Fruit fly (Drosophila melanogaster) whole organism, embryonic: Measurements from ENCODE around the gene spirit.

ENCODE experiments used
- Aef1 ChIP-seq: fragments of 200-800 bp; sonication (Bioruptor generic); IDR thresholded peaks from 3 replicates; pipeline ENCODE4 v1.3.6; 2022; ENCODE audit warnings: missing biosample characterization, missing genetic modification characterization
- Awh ChIP-seq: fragments of 200-800 bp; sonication (Bioruptor generic); IDR thresholded peaks from 2 replicates; pipeline ENCODE4, ENCODE4 v1.3.6; 2022; ENCODE audit warnings: missing biosample characterization, missing genetic modification characterization
- CG10543 ChIP-seq: fragments of 200-800 bp; sonication (Bioruptor generic); optimal IDR thresholded peaks from 3 replicates; lab custom pipeline; 2017; ENCODE audit warnings: missing biosample characterization, mild to moderate bottlenecking, missing genetic modification characterization, moderate library complexity
- CG10979 ChIP-seq: fragments of 200-800 bp; sonication (Bioruptor generic); optimal IDR thresholded peaks from 2 replicates; lab custom pipeline; 2018; ENCODE audit warnings: missing biosample characterization, mild to moderate bottlenecking, missing genetic modification characterization, moderate library complexity
- CG11456 ChIP-seq: fragments of 200-800 bp; sonication (Bioruptor generic); IDR thresholded peaks from 3 replicates; pipeline ENCODE4 v1.3.6; 2022; ENCODE audit warnings: missing biosample characterization, missing genetic modification characterization
- CG12299 ChIP-seq: fragments of 200-800 bp; sonication (Bioruptor generic); optimal IDR thresholded peaks from 2 replicates; lab custom pipeline; 2018; ENCODE audit warnings: missing biosample characterization, mild to moderate bottlenecking, missing genetic modification characterization
- CG15479 ChIP-seq: fragments of 200-800 bp; sonication (Bioruptor generic); optimal IDR thresholded peaks from 3 replicates; lab custom pipeline; 2019; ENCODE audit warnings: missing biosample characterization, mild to moderate bottlenecking, missing genetic modification characterization, moderate library complexity
- CG1603 ChIP-seq: fragments of 200-800 bp; sonication (Bioruptor generic); optimal IDR thresholded peaks from 2 replicates; lab custom pipeline; 2019; ENCODE audit warnings: missing biosample characterization, mild to moderate bottlenecking, missing genetic modification characterization, moderate library complexity
- CG16813 ChIP-seq: fragments of 200-800 bp; sonication (Bioruptor generic); IDR thresholded peaks from 3 replicates; pipeline ENCODE4 v1.3.6; 2022; ENCODE audit warnings: missing biosample characterization, missing genetic modification characterization; ENCODE audit not compliant: partially characterized antibody
- CG17912 ChIP-seq: fragments of 200-800 bp; sonication (Bioruptor generic); optimal IDR thresholded peaks from 2 replicates; lab custom pipeline; 2018; ENCODE audit warnings: missing biosample characterization, mild to moderate bottlenecking, missing genetic modification characterization
- CG18262 ChIP-seq: fragments of 200-800 bp; optimal IDR thresholded peaks from 3 replicates; lab custom pipeline; 2019; ENCODE audit warnings: missing biosample characterization, mild to moderate bottlenecking, missing genetic modification characterization, moderate library complexity
- CG2116 ChIP-seq: fragments of 200-800 bp; sonication (Bioruptor generic); optimal IDR thresholded peaks from 3 replicates; lab custom pipeline; 2018; ENCODE audit warnings: missing biosample characterization, mild to moderate bottlenecking, missing genetic modification characterization
- CG2199 ChIP-seq: fragments of 200-800 bp; sonication (Bioruptor generic); IDR thresholded peaks from 3 replicates; pipeline ENCODE4 v1.3.6; 2022; ENCODE audit warnings: missing biosample characterization, missing genetic modification characterization
- CG31224 ChIP-seq: fragments of 200-800 bp; sonication (Bioruptor generic); IDR thresholded peaks from 2 replicates; pipeline ENCODE4 v1.3.6; 2022; ENCODE audit warnings: missing biosample characterization, missing genetic modification characterization
- CG32772 ChIP-seq: fragments of 200-800 bp; sonication (Bioruptor generic); IDR thresholded peaks from 2 replicates; pipeline ENCODE4 v1.3.6; 2022; ENCODE audit warnings: missing biosample characterization, missing genetic modification characterization
- CG33557 ChIP-seq: fragments of 200-800 bp; sonication (Bioruptor generic); optimal IDR thresholded peaks from 2 replicates; lab custom pipeline; 2019; ENCODE audit warnings: missing biosample characterization, mild to moderate bottlenecking, missing genetic modification characterization, moderate library complexity
- CG4424 ChIP-seq: fragments of 200-800 bp; sonication (Bioruptor generic); optimal IDR thresholded peaks from 3 replicates; lab custom pipeline; 2016; ENCODE audit warnings: missing biosample characterization, missing genetic modification characterization
- CG5180 ChIP-seq: fragments of 200-800 bp; sonication (Bioruptor generic); optimal IDR thresholded peaks from 3 replicates; lab custom pipeline; 2017; ENCODE audit warnings: missing biosample characterization, missing genetic modification characterization, mild to moderate bottlenecking, moderate library complexity, missing genetic modification reagents
- CG5953 ChIP-seq: fragments of 200-800 bp; sonication (Bioruptor generic); IDR thresholded peaks from 2 replicates; pipeline ENCODE4 v1.3.6; 2022; ENCODE audit warnings: missing biosample characterization, missing genetic modification characterization
- CG6175 ChIP-seq: fragments of 200-800 bp; sonication (Bioruptor generic); IDR thresholded peaks from 3 replicates; pipeline ENCODE4 v1.3.6; 2022; ENCODE audit warnings: missing biosample characterization, missing genetic modification characterization
- CG8281 ChIP-seq: fragments of 200-800 bp; sonication (Bioruptor generic); optimal IDR thresholded peaks from 2 replicates; lab custom pipeline; 2018; ENCODE audit warnings: missing biosample characterization, mild to moderate bottlenecking, missing genetic modification characterization, moderate library complexity
- CG8388 ChIP-seq: fragments of 200-800 bp; sonication (Bioruptor generic); optimal IDR thresholded peaks from 2 replicates; lab custom pipeline; 2019; ENCODE audit warnings: missing biosample characterization, mild to moderate bottlenecking, missing genetic modification characterization, moderate library complexity
- Dek ChIP-seq: fragments of 200-800 bp; sonication (Bioruptor generic); optimal IDR thresholded peaks from 3 replicates; lab custom pipeline; 2019; ENCODE audit warnings: missing biosample characterization, mild to moderate bottlenecking, missing genetic modification characterization, moderate library complexity
- Ets65A ChIP-seq: fragments of 200-800 bp; sonication (Bioruptor generic); peaks from one replicate; lab custom pipeline; 2016; ENCODE audit warnings: missing biosample characterization, missing genetic modification characterization
- Ets97D ChIP-seq: fragments of 200-800 bp; sonication (Bioruptor generic); optimal IDR thresholded peaks from 3 replicates; lab custom pipeline; 2016; ENCODE audit warnings: missing biosample characterization, missing genetic modification characterization
- Lpt ChIP-seq: fragments of >200 bp; optimal IDR thresholded peaks from 2 replicates; lab custom pipeline; 2018; ENCODE audit warnings: missing biosample characterization, missing genetic modification characterization
- Mrtf ChIP-seq: fragments of 200-800 bp; sonication (Bioruptor generic); IDR thresholded peaks from 3 replicates; pipeline ENCODE4 v1.3.6; 2022; ENCODE audit warnings: missing biosample characterization, missing genetic modification characterization
- NFAT ChIP-seq: fragments of 200-800 bp; sonication (Bioruptor generic); IDR thresholded peaks from 2 replicates; pipeline ENCODE4 v1.3.6; 2022; ENCODE audit warnings: missing biosample characterization, missing genetic modification characterization
- Optix ChIP-seq: fragments of 200-800 bp; sonication (Bioruptor generic); IDR thresholded peaks from 3 replicates; pipeline ENCODE4 v1.3.6; 2022; ENCODE audit warnings: missing biosample characterization, missing genetic modification characterization
- Side ChIP-seq: fragments of 200-800 bp; sonication (Bioruptor generic); optimal IDR thresholded peaks from 2 replicates; lab custom pipeline; 2016; ENCODE audit warnings: missing biosample characterization, missing genetic modification characterization
- abd-A ChIP-seq: fragments of 200-800 bp; sonication (Bioruptor generic); optimal IDR thresholded peaks from 3 replicates; lab custom pipeline; 2019; ENCODE audit warnings: missing biosample characterization, mild to moderate bottlenecking, missing genetic modification characterization, moderate library complexity
- amos ChIP-seq: fragments of 200-800 bp; sonication (Bioruptor generic); IDR thresholded peaks from 2 replicates; pipeline ENCODE4 v1.3.6; 2022; ENCODE audit warnings: missing biosample characterization, missing genetic modification characterization; ENCODE audit not compliant: partially characterized antibody
- ash1 ChIP-seq: fragments of 200-800 bp; sonication (Bioruptor generic); optimal IDR thresholded peaks from 2 replicates; lab custom pipeline; 2018; ENCODE audit warnings: missing biosample characterization, mild to moderate bottlenecking, missing genetic modification characterization
- bab2 ChIP-seq: fragments of 200-800 bp; sonication (Bioruptor generic); optimal IDR thresholded peaks from 2 replicates; lab custom pipeline; 2016; ENCODE audit warnings: missing biosample characterization, missing genetic modification characterization
- bigmax ChIP-seq: fragments of 200-800 bp; sonication (Bioruptor generic); optimal IDR thresholded peaks from 2 replicates; lab custom pipeline; 2018; ENCODE audit warnings: missing biosample characterization, mild to moderate bottlenecking, missing genetic modification characterization
- cwo ChIP-seq: fragments of 200-800 bp; sonication (Bioruptor generic); optimal IDR thresholded peaks from 3 replicates; lab custom pipeline; 2017; ENCODE audit warnings: missing biosample characterization, missing genetic modification characterization, mild to moderate bottlenecking, moderate library complexity, missing genetic modification reagents
- fd102C ChIP-seq: fragments of 200-800 bp; sonication (Bioruptor generic); optimal IDR thresholded peaks from 2 replicates; lab custom pipeline; 2018; ENCODE audit warnings: missing biosample characterization, mild to moderate bottlenecking, missing genetic modification characterization, moderate library complexity
- h ChIP-seq: fragments of >200 bp; optimal IDR thresholded peaks from 2 replicates; lab custom pipeline; 2017
- kah ChIP-seq: fragments of 200-800 bp; sonication (Bioruptor generic); optimal IDR thresholded peaks from 2 replicates; lab custom pipeline; 2018; ENCODE audit warnings: missing biosample characterization, mild to moderate bottlenecking, missing genetic modification characterization
- lab ChIP-seq: fragments of 200-800 bp; sonication (Bioruptor generic); optimal IDR thresholded peaks from 3 replicates; lab custom pipeline; 2017; ENCODE audit warnings: missing biosample characterization, missing genetic modification characterization, mild to moderate bottlenecking, moderate library complexity, missing genetic modification reagents
- otp ChIP-seq: fragments of 200-800 bp; sonication (Bioruptor generic); IDR thresholded peaks from 3 replicates; pipeline ENCODE4, ENCODE4 v1.3.6; 2022; ENCODE audit warnings: missing biosample characterization, missing genetic modification characterization
- phol ChIP-seq: fragments of 200-800 bp; sonication (Bioruptor generic); optimal IDR thresholded peaks from 3 replicates; lab custom pipeline; 2018; ENCODE audit warnings: missing biosample characterization, mild to moderate bottlenecking, missing genetic modification characterization, moderate library complexity
- sisA ChIP-seq: fragments of 200-800 bp; sonication (Bioruptor generic); IDR thresholded peaks from 2 replicates; pipeline ENCODE4 v1.3.6; 2022; ENCODE audit warnings: missing biosample characterization, missing genetic modification characterization
- slbo ChIP-seq: fragments of 200-800 bp; sonication (Bioruptor generic); IDR thresholded peaks from 2 replicates; pipeline ENCODE4 v1.3.6; 2022; ENCODE audit warnings: missing biosample characterization, missing genetic modification characterization
- tgo ChIP-seq: fragments of 200-800 bp; sonication (Bioruptor generic); IDR thresholded peaks from 3 replicates; pipeline ENCODE4 v1.3.6; 2022; ENCODE audit warnings: missing biosample characterization, missing genetic modification characterization
- tin ChIP-seq: fragments of 200-800 bp; sonication (Bioruptor generic); optimal IDR thresholded peaks from 3 replicates; lab custom pipeline; 2016; ENCODE audit warnings: missing biosample characterization, missing genetic modification characterization
- twi ChIP-seq: fragments of 200-800 bp; optimal IDR thresholded peaks from 2 replicates; lab custom pipeline; 2019; ENCODE audit warnings: missing biosample characterization, mild to moderate bottlenecking, missing genetic modification characterization, moderate library complexity
- tx ChIP-seq: fragments of 200-800 bp; sonication (Bioruptor generic); optimal IDR thresholded peaks from 2 replicates; lab custom pipeline; 2016; ENCODE audit warnings: missing biosample characterization, missing genetic modification characterization
- unpg ChIP-seq: fragments of 200-800 bp; sonication (Bioruptor generic); optimal IDR thresholded peaks from 3 replicates; lab custom pipeline; 2018; ENCODE audit warnings: missing biosample characterization, mild to moderate bottlenecking, missing genetic modification characterization, moderate library complexity
- vnd ChIP-seq: fragments of 200-800 bp; sonication (Bioruptor generic); IDR thresholded peaks from 3 replicates; pipeline ENCODE4 v1.3.6; 2022; ENCODE audit warnings: missing biosample characterization, missing genetic modification characterization; ENCODE audit not compliant: partially characterized antibody
- wek ChIP-seq: fragments of 200-800 bp; sonication (Bioruptor generic); optimal IDR thresholded peaks from 3 replicates; lab custom pipeline; 2018; ENCODE audit warnings: missing biosample characterization, mild to moderate bottlenecking, missing genetic modification characterization, moderate library complexity

spirit gene

DNA sequence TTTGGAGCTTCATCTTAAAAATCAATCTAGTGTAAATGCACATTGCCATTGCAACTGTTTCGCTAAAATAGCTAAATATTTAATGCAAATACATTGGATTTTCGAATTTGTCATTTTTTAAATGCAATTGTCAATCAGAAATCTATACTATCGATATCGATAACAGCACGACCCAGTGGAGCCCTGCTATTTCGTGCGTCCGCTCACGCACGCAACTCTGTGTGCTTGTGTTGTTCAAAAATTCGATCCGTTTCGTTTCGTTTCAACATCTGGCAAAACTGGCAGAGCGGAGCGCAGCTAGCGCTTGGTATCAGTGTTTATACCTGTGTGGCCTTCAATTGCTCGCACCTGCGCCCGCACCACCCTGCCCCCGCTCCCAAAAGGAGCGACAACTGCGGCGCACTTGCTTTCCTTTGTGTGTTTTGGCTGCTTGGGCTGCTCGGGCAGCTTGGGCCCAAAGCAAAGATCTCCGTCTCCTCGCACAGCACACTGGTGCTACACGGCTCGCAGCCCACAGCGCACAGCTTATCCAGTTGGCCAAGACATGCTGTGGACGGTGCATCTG, 15.3 kb upstream of the spirit start, which contains the start of gene CG12081 (continued):
- no peak for TF ChIP-seq CG18262 (tag; lab: Kevin White, UChicago)
- TF ChIP-seq CG6175 (GFP tag; lab: Robert Waterston, UW), result no peak
- no peak for TF ChIP-seq CG31224
- no peak for TF ChIP-seq CG11456 (GFP tag; lab: Robert Waterston, UW)
- TF ChIP-seq CG5180 (GFP tag; lab: Kevin White, UChicago), result no peak
- no peak for TF ChIP-seq ash1 (GFP tag; lab: Kevin White, UChicago)
- no peak for TF ChIP-seq Side (GFP tag; lab: Kevin White, UChicago)
- no peak for TF ChIP-seq tx (GFP tag; lab: Kevin White, UChicago)
- TF ChIP-seq CG33557 (GFP tag; lab: Kevin White, UChicago), result no peak
- TF ChIP-seq twi (tag; lab: Kevin White, UChicago), result peak; percentile 43
- TF ChIP-seq Awh, result no peak
- TF ChIP-seq CG8388 (GFP tag; lab: Kevin White, UChicago), result no peak
- TF ChIP-seq phol (tag; lab: Kevin White, UChicago), result peak; percentile 8
- TF ChIP-seq Lpt, result no peak
- TF ChIP-seq CG2199, result 0 out of 3 replicates have a peak, but pooled peaks have one; percentile 25
- TF ChIP-seq CG15479 (GFP tag; lab: Kevin White, UChicago), result no peak
- no peak for TF ChIP-seq fd102C (GFP tag; lab: Kevin White, UChicago)
- no peak for TF ChIP-seq bigmax
- TF ChIP-seq h (lab: Kevin White, UChicago), result no peak
- no peak for TF ChIP-seq Optix (GFP tag; lab: Robert Waterston, UW)
- TF ChIP-seq abd-A, result no peak
- TF ChIP-seq CG16813 (GFP tag; lab: Robert Waterston, UW), result peak; percentile 90
- TF ChIP-seq lab, result no peak
- TF ChIP-seq Dek (tag; lab: Kevin White, UChicago), result peak; percentile 7
- no peak for TF ChIP-seq tin
- no peak for TF ChIP-seq CG12299 (tag; lab: Kevin White, UChicago)
- TF ChIP-seq CG5953 (GFP tag; lab: Robert Waterston, UW), result no peak
- no peak for TF ChIP-seq CG17912 (GFP tag; lab: Kevin White, UChicago)
- peak; percentile 92 for TF ChIP-seq amos
- TF ChIP-seq CG10979 (tag; lab: Kevin White, UChicago), result no peak
- no peak for TF ChIP-seq wek (GFP tag; lab: Kevin White, UChicago)
- no peak for TF ChIP-seq sisA (GFP tag; lab: Robert Waterston, UW)
- TF ChIP-seq CG2116 (GFP tag; lab: Kevin White, UChicago), result peak; percentile 96
- TF ChIP-seq Mrtf (GFP tag; lab: Robert Waterston, UW), result no peak

DNA sequence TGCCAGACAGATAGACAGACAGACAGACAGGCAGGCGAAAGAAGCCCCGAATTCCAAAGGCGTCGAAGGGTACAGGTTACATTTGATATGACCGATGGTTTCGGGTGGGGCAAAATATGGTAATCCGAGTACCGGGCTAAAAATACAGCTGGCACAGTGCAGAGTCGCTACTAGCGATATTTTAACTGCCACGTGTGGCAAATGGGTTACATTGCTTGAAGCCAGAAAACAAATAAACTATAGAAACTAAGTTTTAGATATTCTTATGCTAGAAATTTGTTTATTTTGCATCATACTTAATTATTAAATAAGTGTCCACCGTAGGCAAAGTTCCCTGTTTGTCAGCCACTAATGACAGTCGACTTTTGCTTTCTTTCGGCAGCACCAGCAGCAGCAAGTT, 9.8 kb upstream of the spirit start:
- TF ChIP-seq kah (GFP tag; lab: Kevin White, UChicago) (no peak), CG31224 (0 out of 2 replicates have a peak, but pooled peaks have one; percentile 24), CG10543 (GFP tag; lab: Kevin White, UChicago) (peak; percentile 30), cwo (no peak), vnd (GFP tag; lab: Robert Waterston, UW) (no peak), Ets97D (GFP tag; lab: Kevin White, UChicago) (no peak), unpg (peak; percentile 6), bab2 (GFP tag; lab: Kevin White, UChicago) (no peak), CG8281 (tag; lab: Kevin White, UChicago) (no peak), sisA (GFP tag; lab: Robert Waterston, UW) (peak; percentile 17; the same call in 1 of the 2 replicates), NFAT (no peak), CG1603 (tag; lab: Kevin White, UChicago) (peak; percentile 6), CG4424 (GFP tag; lab: Kevin White, UChicago) (no peak), CG32772 (no peak), slbo (GFP tag; lab: Robert Waterston, UW) (peak; percentile 53), Ets65A (GFP tag; lab: Kevin White, UChicago) (peak; percentile 42), Side (GFP tag; lab: Kevin White, UChicago) (no peak), Aef1 (no peak), tgo (GFP tag; lab: Robert Waterston, UW) (peak; percentile 19; the same call in 1 of the 3 replicates), otp (GFP tag; lab: Robert Waterston, UW) (no peak)
